Worm (Caenorhabditis elegans) whole organism, L2 larva: Measurements from ENCODE around the gene C08B11.9.

ENCODE experiments used
- C34F6.9 ChIP-seq: fragments of 150-350 bp; optimal IDR thresholded peaks from 2 replicates; lab custom pipeline; 2014; ENCODE audit warnings: missing biosample characterization, missing genetic modification characterization
- F13H6.1 ChIP-seq: sonication (generic microtip); optimal IDR thresholded peaks from 2 replicates; lab custom pipeline; 2016; ENCODE audit warnings: missing genetic modification characterization, missing compliant biosample characterization
- R02D3.7 ChIP-seq: fragments of 150-350 bp; optimal IDR thresholded peaks from 2 replicates; lab custom pipeline; 2014; ENCODE audit warnings: missing biosample characterization, missing genetic modification characterization
- Y55F3AM.14 ChIP-seq: fragments of 200-800 bp; sonication (Bioruptor generic); optimal IDR thresholded peaks from 2 replicates; lab custom pipeline; 2018; ENCODE audit warnings: mild to moderate bottlenecking, missing genetic modification characterization, missing compliant biosample characterization
- ZK546.5 ChIP-seq: sonication (generic microtip); optimal IDR thresholded peaks from 2 replicates; lab custom pipeline; 2017; ENCODE audit warnings: missing biosample characterization, missing genetic modification characterization
- alr-1 ChIP-seq: fragments of 150-350 bp; optimal IDR thresholded peaks from 2 replicates; lab custom pipeline; 2014; ENCODE audit warnings: missing biosample characterization, missing genetic modification characterization
- aly-2 ChIP-seq: fragments of 150-350 bp; optimal IDR thresholded peaks from 2 replicates; lab custom pipeline; 2014; ENCODE audit warnings: missing biosample characterization, missing genetic modification characterization
- ama-1 ChIP-seq: fragments of 150-350 bp; optimal IDR thresholded peaks from 2 replicates; lab custom pipeline; 2018; ENCODE audit warnings: inconsistent platforms
- blmp-1 ChIP-seq: sonication (generic microtip); optimal IDR thresholded peaks from 2 replicates; lab custom pipeline; 2017; ENCODE audit warnings: missing genetic modification characterization, mild to moderate bottlenecking, missing compliant biosample characterization, antibody characterized with exemption, moderate library complexity; ENCODE audit not compliant: insufficient read depth
- ceh-16 ChIP-seq: fragments of 150-350 bp; optimal IDR thresholded peaks from 2 replicates; lab custom pipeline; 2014; ENCODE audit warnings: missing biosample characterization, missing genetic modification characterization
- crh-2 ChIP-seq: sonication (generic microtip); optimal IDR thresholded peaks from 2 replicates; lab custom pipeline; 2017; ENCODE audit warnings: missing biosample characterization, missing genetic modification characterization
- egl-27 ChIP-seq: sonication (generic microtip); optimal IDR thresholded peaks from 3 replicates; lab custom pipeline; 2017; ENCODE audit warnings: missing biosample characterization, missing genetic modification reagents, missing genetic modification characterization
- elt-3 ChIP-seq: sonication (generic microtip); optimal IDR thresholded peaks from 2 replicates; lab custom pipeline; 2017; ENCODE audit warnings: missing biosample characterization, missing genetic modification characterization
- fos-1 ChIP-seq: fragments of 150-350 bp; optimal IDR thresholded peaks from 2 replicates; lab custom pipeline; 2014; ENCODE audit warnings: missing biosample characterization, missing genetic modification characterization
- gmeb-1 ChIP-seq: fragments of 150-350 bp; optimal IDR thresholded peaks from 2 replicates; lab custom pipeline; 2014; ENCODE audit warnings: missing biosample characterization, missing genetic modification characterization
- lin-39 ChIP-seq: fragments of 150-350 bp; optimal IDR thresholded peaks from 2 replicates; lab custom pipeline; 2014; ENCODE audit warnings: missing biosample characterization, missing genetic modification reagents, missing genetic modification characterization
- lsy-2 ChIP-seq, 2 experiments: fragments of 150-350 bp in 1 of 2; sonication (generic microtip) in 1 of 2; optimal IDR thresholded peaks; 2 replicates each; lab custom pipeline; 2014 to 2017; ENCODE audit warnings: missing biosample characterization in 2 of 2, missing genetic modification characterization in 2 of 2
- mab-5 ChIP-seq: fragments of 150-350 bp; optimal IDR thresholded peaks from 2 replicates; lab custom pipeline; 2014; ENCODE audit warnings: missing biosample characterization, missing genetic modification characterization
- mbf-1 ChIP-seq: sonication (generic microtip); optimal IDR thresholded peaks from 2 replicates; lab custom pipeline; 2017; ENCODE audit warnings: missing biosample characterization, missing genetic modification characterization
- mdl-1 ChIP-seq, 2 experiments: fragments of 150-350 bp in 1 of 2; sonication (generic microtip) in 1 of 2; optimal IDR thresholded peaks; 2 replicates each; lab custom pipeline; 2017; ENCODE audit warnings: missing biosample characterization in 2 of 2, missing genetic modification characterization in 2 of 2
- nhr-10 ChIP-seq: sonication (generic microtip); optimal IDR thresholded peaks from 2 replicates; lab custom pipeline; 2017; ENCODE audit warnings: missing biosample characterization, missing genetic modification characterization
- nhr-11 ChIP-seq: fragments of 150-350 bp; optimal IDR thresholded peaks from 2 replicates; lab custom pipeline; 2014; ENCODE audit warnings: missing biosample characterization, missing genetic modification characterization
- nhr-12 ChIP-seq: fragments of 150-350 bp; optimal IDR thresholded peaks from 2 replicates; lab custom pipeline; 2014; ENCODE audit warnings: missing biosample characterization, missing genetic modification characterization
- nhr-129 ChIP-seq: fragments of 150-350 bp; optimal IDR thresholded peaks from 2 replicates; lab custom pipeline; 2014; ENCODE audit warnings: missing biosample characterization, missing genetic modification characterization
- nhr-21 ChIP-seq: fragments of 150-350 bp; optimal IDR thresholded peaks from 2 replicates; lab custom pipeline; 2014; ENCODE audit warnings: missing biosample characterization, missing genetic modification characterization
- nhr-23 ChIP-seq: fragments of 150-350 bp; optimal IDR thresholded peaks from 2 replicates; lab custom pipeline; 2014; ENCODE audit warnings: missing biosample characterization, missing genetic modification reagents, missing genetic modification characterization
- nhr-237 ChIP-seq: fragments of 150-350 bp; optimal IDR thresholded peaks from 2 replicates; lab custom pipeline; 2014; ENCODE audit warnings: missing biosample characterization, missing genetic modification characterization
- nhr-25 ChIP-seq: fragments of 150-350 bp; sonication (generic microtip); optimal IDR thresholded peaks from 3 replicates; lab custom pipeline; 2014; ENCODE audit warnings: missing biosample characterization, missing genetic modification characterization
- nhr-6 ChIP-seq: fragments of 150-350 bp; optimal IDR thresholded peaks from 2 replicates; lab custom pipeline; 2014; ENCODE audit warnings: missing biosample characterization, missing genetic modification characterization
- nhr-77 ChIP-seq: fragments of 150-350 bp; optimal IDR thresholded peaks from 2 replicates; lab custom pipeline; 2014; ENCODE audit warnings: missing biosample characterization, missing genetic modification characterization
- sem-4 ChIP-seq: fragments of 150-350 bp; optimal IDR thresholded peaks from 2 replicates; lab custom pipeline; 2014; ENCODE audit warnings: missing biosample characterization, missing genetic modification reagents, missing genetic modification characterization
- sma-3 ChIP-seq: sonication (generic microtip); optimal IDR thresholded peaks from 2 replicates; lab custom pipeline; 2016; ENCODE audit warnings: missing genetic modification reagents, missing genetic modification characterization, missing compliant biosample characterization
- sma-9 ChIP-seq, 2 experiments: fragments of 150-350 bp in 1 of 2; sonication (generic microtip) in 1 of 2; optimal IDR thresholded peaks; 2 replicates each; lab custom pipeline; 2014 to 2016; ENCODE audit warnings: missing genetic modification characterization in 2 of 2, mild to moderate bottlenecking in 1 of 2, missing biosample characterization in 1 of 2, missing compliant biosample characterization in 1 of 2, missing genetic modification reagents in 1 of 2, moderate library complexity in 1 of 2
- snpc-4 ChIP-seq: fragments of 150-350 bp; optimal IDR thresholded peaks from 2 replicates; lab custom pipeline; 2014; ENCODE audit warnings: missing biosample characterization, missing genetic modification characterization
- unc-39 ChIP-seq: fragments of 150-350 bp; optimal IDR thresholded peaks from 2 replicates; lab custom pipeline; 2014; ENCODE audit warnings: missing biosample characterization, missing genetic modification characterization
- unc-55 ChIP-seq: fragments of 150-350 bp; sonication (generic microtip); optimal IDR thresholded peaks from 3 replicates; lab custom pipeline; 2014; ENCODE audit warnings: missing biosample characterization, missing genetic modification reagents, missing genetic modification characterization
- unc-62 ChIP-seq: fragments of 150-350 bp; optimal IDR thresholded peaks from 2 replicates; lab custom pipeline; 2014; ENCODE audit warnings: missing biosample characterization, missing genetic modification reagents, missing genetic modification characterization
- zag-1 ChIP-seq: fragments of 150-350 bp; optimal IDR thresholded peaks from 2 replicates; lab custom pipeline; 2014; ENCODE audit warnings: missing biosample characterization, missing genetic modification characterization
- ztf-1 ChIP-seq: fragments of 200-800 bp; sonication (Bioruptor generic); conservative IDR thresholded peaks from 2 replicates; pipeline ENCODE4 v1.3.6; 2022; ENCODE audit warnings: missing genetic modification characterization, missing compliant biosample characterization
- ztf-11 ChIP-seq: sonication (generic microtip); optimal IDR thresholded peaks from 2 replicates; lab custom pipeline; 2017; ENCODE audit warnings: missing biosample characterization, missing genetic modification characterization
- ztf-4 ChIP-seq: fragments of 150-350 bp; optimal IDR thresholded peaks from 2 replicates; lab custom pipeline; 2014; ENCODE audit warnings: missing biosample characterization, missing genetic modification characterization

C08B11.9 gene

ce11 chrII:8016167-8016566 is 21.8 kb downstream of the C08B11.9 start:
- no peak for TF ChIP-seq ZK546.5 (tag; lab: Kevin White, UChicago)
- TF ChIP-seq nhr-21 (tag; lab: Kevin White, UChicago): peak; percentile 71
- no peak for TF ChIP-seq nhr-10 (tag; lab: Kevin White, UChicago)
- TF ChIP-seq mab-5 (tag; lab: Kevin White, UChicago): no peak
- peak; percentile 51 for TF ChIP-seq F13H6.1 (tag; lab: Kevin White, UChicago)
- peak; percentile 22 for TF ChIP-seq fos-1
- no peak for TF ChIP-seq zag-1 (tag; lab: Kevin White, UChicago)
- TF ChIP-seq nhr-237 (tag; lab: Kevin White, UChicago): no peak
- TF ChIP-seq unc-55 (GFP tag; lab: Kevin White, UChicago): no peak
- peak; percentile 65 for TF ChIP-seq nhr-129
- TF ChIP-seq nhr-25 (tag; lab: Kevin White, UChicago): no peak
- peak; percentile 70 for TF ChIP-seq sma-3 (GFP tag; lab: Kevin White, UChicago)
- peak in 1 of 2 experiments; percentile 40 for TF ChIP-seq lsy-2 (tag; optimal IDR thresholded peaks at IDR 0.05; lab: Kevin White, UChicago)
- peak; percentile 44 for TF ChIP-seq egl-27 (tag; lab: Kevin White, UChicago)
- TF ChIP-seq aly-2 (tag; lab: Kevin White, UChicago): no peak
- no peak for TF ChIP-seq lin-39 (tag; lab: Kevin White, UChicago)
- TF ChIP-seq nhr-23 (tag; lab: Kevin White, UChicago): no peak
- TF ChIP-seq alr-1 (tag; lab: Kevin White, UChicago): no peak
- no peak for TF ChIP-seq sem-4 (tag; lab: Kevin White, UChicago)
- TF ChIP-seq sma-9 (GFP tag; optimal IDR thresholded peaks at IDR 0.05; lab: Kevin White, UChicago): peak; percentile 99
- no peak for TF ChIP-seq sma-9 (tag; optimal IDR thresholded peaks at IDR 0.05; lab: Kevin White, UChicago)
- TF ChIP-seq ztf-1: no peak
- TF ChIP-seq nhr-6 (tag; lab: Kevin White, UChicago): no peak
- peak in 1 of 2 experiments; percentile 47 for TF ChIP-seq mdl-1 (tag; optimal IDR thresholded peaks at IDR 0.05; lab: Kevin White, UChicago)
- TF ChIP-seq blmp-1 (tag; lab: Kevin White, UChicago): peak; percentile 4
- peak; percentile 69 for TF ChIP-seq ama-1 (lab: Kevin White, UChicago)
- no peak for TF ChIP-seq nhr-11 (tag; lab: Kevin White, UChicago)
- TF ChIP-seq Y55F3AM.14 (GFP tag; lab: Kevin White, UChicago): peak; percentile 21
- TF ChIP-seq mbf-1 (tag; lab: Kevin White, UChicago): no peak
- no peak for TF ChIP-seq crh-2 (tag; lab: Kevin White, UChicago)
- no peak for TF ChIP-seq ceh-16 (tag; lab: Kevin White, UChicago)
- TF ChIP-seq snpc-4: no peak
- no peak for TF ChIP-seq unc-62 (GFP tag; lab: Kevin White, UChicago)
- no peak for TF ChIP-seq ztf-11 (tag; lab: Kevin White, UChicago)
- no peak for TF ChIP-seq R02D3.7 (tag; lab: Kevin White, UChicago)
- TF ChIP-seq ztf-4 (tag; lab: Kevin White, UChicago): no peak
- no peak for TF ChIP-seq nhr-12 (tag; lab: Kevin White, UChicago)
- TF ChIP-seq nhr-77 (tag; lab: Kevin White, UChicago): no peak
- peak; percentile 53 for TF ChIP-seq gmeb-1 (tag; lab: Kevin White, UChicago)
- no peak for TF ChIP-seq elt-3 (tag; lab: Kevin White, UChicago)
- TF ChIP-seq C34F6.9: no peak

ce11 chrII:8015483-8015938 is 22.5 kb downstream of the C08B11.9 start:
- TF ChIP-seq ama-1 (lab: Kevin White, UChicago) (peak; percentile 66), lsy-2 (tag; optimal IDR thresholded peaks at IDR 0.05; lab: Kevin White, UChicago) (peak in 1 of 2 experiments; percentile 26), crh-2 (tag; lab: Kevin White, UChicago) (peak; percentile 17), gmeb-1 (tag; lab: Kevin White, UChicago) (peak; percentile 20), fos-1 (peak; percentile 1), unc-62 (GFP tag; lab: Kevin White, UChicago) (no peak), nhr-25 (tag; lab: Kevin White, UChicago) (peak; percentile 57), mbf-1 (tag; lab: Kevin White, UChicago) (no peak), ztf-4 (tag; lab: Kevin White, UChicago) (no peak), blmp-1 (tag; lab: Kevin White, UChicago) (peak; percentile 17), nhr-129 (peak; percentile 77), nhr-10 (tag; lab: Kevin White, UChicago) (no peak), sma-9 (GFP tag; optimal IDR thresholded peaks at IDR 0.05; lab: Kevin White, UChicago) (peak; percentile 42), sma-9 (tag; optimal IDR thresholded peaks at IDR 0.05; lab: Kevin White, UChicago) (no peak), unc-39 (tag; lab: Kevin White, UChicago) (no peak), F13H6.1 (tag; lab: Kevin White, UChicago) (peak; percentile 50)
